Fruit fly (Drosophila melanogaster): ENCODE measurements around the gene CG14313.

CG14313 gene

DNA sequence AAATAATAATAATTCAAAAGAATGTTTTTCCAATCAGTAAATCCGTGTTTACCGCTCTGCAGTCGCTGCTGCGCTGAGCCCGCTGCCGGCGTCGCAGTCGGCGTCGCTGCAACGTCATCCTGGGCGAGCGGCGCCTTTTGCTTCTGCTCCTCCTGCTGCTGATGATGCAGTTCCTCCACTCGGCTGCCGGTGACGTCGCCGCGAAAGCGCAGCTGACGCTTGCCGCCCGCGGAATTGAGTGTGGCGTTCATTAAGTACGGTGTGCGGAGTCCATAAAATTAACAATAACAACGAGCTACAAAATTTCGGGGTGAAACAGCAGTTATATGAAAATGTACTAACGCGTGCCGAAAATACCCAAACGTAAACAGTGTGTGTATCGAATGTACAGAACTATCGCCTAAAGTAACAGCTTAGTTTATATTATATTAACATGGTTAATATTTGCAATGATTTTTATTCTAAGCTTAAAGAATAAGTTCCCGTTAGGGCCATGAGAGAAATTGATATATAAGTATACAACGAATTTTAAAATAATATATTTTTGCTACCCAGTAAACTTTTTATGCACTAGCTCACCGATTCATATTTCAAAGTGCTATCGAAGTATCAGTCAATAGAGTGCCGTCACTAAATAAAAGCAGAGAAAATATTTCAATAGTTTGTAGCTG, 27.6 kb downstream of the CG14313 start, which contains the start of the genes CG7218 and Cbp20 (continued):
- TF ChIP-seq CG33557 (GFP tag; optimal IDR thresholded peaks at IDR 0.05) (peak; percentile 65), E2f1 (GFP tag; IDR thresholded peaks at IDR 0.05) (peak; percentile 76), Camta (GFP tag; optimal IDR thresholded peaks at IDR 0.05) (peak; percentile 52), Atf6 (GFP tag; IDR thresholded peaks at IDR 0.05) (peak; percentile 59), CG8290 (GFP tag; optimal IDR thresholded peaks at IDR 0.05) (peak; percentile 56), CG8290 (tag; optimal IDR thresholded peaks at IDR 0.05) (peak; percentile 52 to 79), CG12155 (GFP tag; optimal IDR thresholded peaks at IDR 0.05) (peak; percentile 81), Myb (GFP tag; optimal IDR thresholded peaks at IDR 0.05) (peak; percentile 45), CG1603 (tag; optimal IDR thresholded peaks at IDR 0.05) (peak; percentile 43), CG7839 (tag; optimal IDR thresholded peaks at IDR 0.05) (peak; percentile 65), ttk (GFP tag; IDR thresholded peaks at IDR 0.05) (peak; percentile 59; the same call in 1 of the 2 replicates), hbn (GFP tag; IDR thresholded peaks at IDR 0.05; ENCODE audit: partially characterized antibody) (peak; percentile 76), CG10654 (GFP tag; optimal IDR thresholded peaks at IDR 0.05) (peak; percentile 50), bcd (GFP tag; optimal IDR thresholded peaks at IDR 0.05) (peak; percentile 57), CG1024 (GFP tag; IDR thresholded peaks at IDR 0.05) (peak; percentile 56; the same call in 1 of the 2 replicates), Poxn (GFP tag; IDR thresholded peaks at IDR 0.05) (peak; percentile 13; the same call in 1 of the 2 replicates), CG4424 (GFP tag; optimal IDR thresholded peaks at IDR 0.05) (peak; percentile 71), CG2199 (GFP tag; IDR thresholded peaks at IDR 0.05) (no peak), CG10321 (GFP tag; IDR thresholded peaks at IDR 0.05) (0 out of 2 replicates have a peak, but pooled peaks have one; percentile 33), inv (GFP tag; IDR thresholded peaks at IDR 0.05; ENCODE audit: partially characterized antibody) (peak; percentile 80), gsb-n (tag; optimal IDR thresholded peaks at IDR 0.05) (peak; percentile 20), MESR4 (GFP tag; optimal IDR thresholded peaks at IDR 0.05) (peak; percentile 67), insv (GFP tag; optimal IDR thresholded peaks at IDR 0.05) (peak in 1 of 2 experiments; percentile 75), Asciz (GFP tag; optimal IDR thresholded peaks at IDR 0.05) (no peak), Fer3 (tag; optimal IDR thresholded peaks at IDR 0.05) (peak; percentile 78), Ets65A (GFP tag) (peak; percentile 94), Sin3A (optimal IDR thresholded peaks at IDR 0.05) (peak; percentile 38), CG2712 (tag; optimal IDR thresholded peaks at IDR 0.05) (peak; percentile 74), CG30403 (GFP tag; optimal IDR thresholded peaks at IDR 0.05) (peak; percentile 83), Gsc (GFP tag; IDR thresholded peaks at IDR 0.05) (no peak), CG9817 (tag; optimal IDR thresholded peaks at IDR 0.05) (peak; percentile 69), zfh2 (GFP tag; optimal IDR thresholded peaks at IDR 0.05) (peak; percentile 70), CG10543 (GFP tag; optimal IDR thresholded peaks at IDR 0.05) (peak; percentile 52), Antp (GFP tag; optimal IDR thresholded peaks at IDR 0.05) (peak; percentile 62), Oaz (GFP tag; IDR thresholded peaks at IDR 0.05) (no peak), crc (GFP tag; optimal IDR thresholded peaks at IDR 0.05) (no peak), CG10462 (GFP tag; optimal IDR thresholded peaks at IDR 0.05) (peak; percentile 45), CG16863 (GFP tag; optimal IDR thresholded peaks at IDR 0.05) (peak; percentile 47), CG1647 (GFP tag; optimal IDR thresholded peaks at IDR 0.05) (peak; percentile 34), YL-1 (GFP tag; optimal IDR thresholded peaks at IDR 0.05) (peak; percentile 79), HLH4C (GFP tag; IDR thresholded peaks at IDR 0.05; ENCODE audit: partially characterized antibody) (peak; percentile 82), pfk (GFP tag; optimal IDR thresholded peaks at IDR 0.05) (no peak), gcm (GFP tag; optimal IDR thresholded peaks at IDR 0.05) (no peak), CG15514 (GFP tag; optimal IDR thresholded peaks at IDR 0.05) (peak; percentile 81), p53 (GFP tag; optimal IDR thresholded peaks at IDR 0.05) (no peak), Sry-δ (GFP tag; optimal IDR thresholded peaks at IDR 0.05) (peak; percentile 83), CG11247 (GFP tag; IDR thresholded peaks at IDR 0.05) (peak; percentile 80), CG14441 (GFP tag; IDR thresholded peaks at IDR 0.05) (peak; percentile 73), chinmo (GFP tag; IDR thresholded peaks at IDR 0.05; ENCODE audit: partially characterized antibody) (peak; percentile 83; the same call in 2 of the 4 replicates), NC2α (GFP tag; optimal IDR thresholded peaks at IDR 0.05) (no peak)
